Worm (Caenorhabditis elegans) whole organism, late embryonic: ENCODE results near the gene T20G5.8.

Experiments used
- C08G9.2 ChIP-seq: sonication (generic microtip); optimal IDR thresholded peaks from 2 replicates; lab custom pipeline; 2016; ENCODE audit warnings: mild to moderate bottlenecking, missing genetic modification characterization, moderate library complexity, missing compliant biosample characterization
- C38D4.7 ChIP-seq: fragments of 200-800 bp; sonication (Bioruptor generic); optimal IDR thresholded peaks from 2 replicates; lab custom pipeline; 2018; ENCODE audit warnings: mild to moderate bottlenecking, missing genetic modification characterization, moderate library complexity, missing compliant biosample characterization
- F13H6.1 ChIP-seq: sonication (generic microtip); optimal IDR thresholded peaks from 2 replicates; lab custom pipeline; 2016; ENCODE audit warnings: missing genetic modification characterization, missing compliant biosample characterization
- K09A11.1 ChIP-seq: sonication (generic microtip); optimal IDR thresholded peaks from 2 replicates; lab custom pipeline; 2017; ENCODE audit warnings: antibody characterized with exemption, mild to moderate bottlenecking, missing genetic modification characterization, missing compliant biosample characterization; ENCODE audit not compliant: insufficient read depth
- T23F11.4 ChIP-seq: fragments of 200-800 bp; sonication (Bioruptor generic); optimal IDR thresholded peaks from 2 replicates; lab custom pipeline; 2018; ENCODE audit warnings: mild to moderate bottlenecking, missing genetic modification characterization, missing compliant biosample characterization
- Y22D7AL.16 ChIP-seq: sonication (generic microtip); optimal IDR thresholded peaks from 2 replicates; lab custom pipeline; 2016; ENCODE audit warnings: missing genetic modification characterization, missing compliant biosample characterization
- ahr-1 ChIP-seq: sonication (generic microtip); optimal IDR thresholded peaks from 2 replicates; lab custom pipeline; 2016; ENCODE audit warnings: missing genetic modification characterization, missing compliant biosample characterization
- ama-1 ChIP-seq: fragments of 150-350 bp; optimal IDR thresholded peaks from 2 replicates; lab custom pipeline; 2014
- ceh-19 ChIP-seq: fragments of 200-800 bp; sonication (Bioruptor generic); optimal IDR thresholded peaks from 2 replicates; lab custom pipeline; 2018; ENCODE audit warnings: mild to moderate bottlenecking, missing genetic modification characterization, missing compliant biosample characterization
- ceh-22 ChIP-seq: sonication (generic microtip); optimal IDR thresholded peaks from 2 replicates; lab custom pipeline; 2017; ENCODE audit warnings: missing biosample characterization, missing genetic modification characterization
- ceh-24 ChIP-seq: sonication (generic microtip); optimal IDR thresholded peaks from 2 replicates; lab custom pipeline; 2016; ENCODE audit warnings: mild to moderate bottlenecking, missing genetic modification characterization, missing compliant biosample characterization
- ceh-30 ChIP-seq: fragments of 150-350 bp; optimal IDR thresholded peaks from 2 replicates; lab custom pipeline; 2014; ENCODE audit warnings: missing biosample characterization, missing genetic modification characterization
- ceh-31 ChIP-seq: sonication (generic microtip); optimal IDR thresholded peaks from 2 replicates; lab custom pipeline; 2016; ENCODE audit warnings: missing genetic modification characterization, missing compliant biosample characterization
- ceh-34 ChIP-seq: sonication (generic microtip); optimal IDR thresholded peaks from 2 replicates; lab custom pipeline; 2016; ENCODE audit warnings: mild to moderate bottlenecking, missing genetic modification characterization, missing compliant biosample characterization
- ceh-48 ChIP-seq: sonication (generic microtip); optimal IDR thresholded peaks from 2 replicates; lab custom pipeline; 2016; ENCODE audit warnings: missing genetic modification characterization, inconsistent platforms, missing compliant biosample characterization
- che-1 ChIP-seq: sonication (generic microtip); optimal IDR thresholded peaks from 2 replicates; lab custom pipeline; 2016; ENCODE audit warnings: mild to moderate bottlenecking, missing genetic modification characterization, missing compliant biosample characterization
- dmd-4 ChIP-seq: sonication (generic microtip); optimal IDR thresholded peaks from 2 replicates; lab custom pipeline; 2016; ENCODE audit warnings: borderline replicate concordance, missing genetic modification characterization, missing compliant biosample characterization
- elt-2 ChIP-seq: sonication (generic microtip); optimal IDR thresholded peaks from 2 replicates; lab custom pipeline; 2016; ENCODE audit warnings: missing genetic modification reagents, missing genetic modification characterization, missing compliant biosample characterization
- elt-4 ChIP-seq: sonication (generic microtip); optimal IDR thresholded peaks from 2 replicates; lab custom pipeline; 2016; ENCODE audit warnings: missing genetic modification characterization, missing compliant biosample characterization
- ets-4 ChIP-seq: sonication (generic microtip); optimal IDR thresholded peaks from 2 replicates; lab custom pipeline; 2016; ENCODE audit warnings: missing genetic modification characterization, missing compliant biosample characterization
- eyg-1 ChIP-seq: sonication (generic microtip); optimal IDR thresholded peaks from 2 replicates; lab custom pipeline; 2016; ENCODE audit warnings: missing genotype, missing genetic modification characterization, missing compliant biosample characterization
- gmeb-2 ChIP-seq: sonication (generic microtip); optimal IDR thresholded peaks from 2 replicates; lab custom pipeline; 2016; ENCODE audit warnings: missing genetic modification characterization, inconsistent platforms, missing compliant biosample characterization
- hlh-15 ChIP-seq: sonication (generic microtip); optimal IDR thresholded peaks from 2 replicates; lab custom pipeline; 2016; ENCODE audit warnings: missing genetic modification characterization, missing compliant biosample characterization
- hlh-30 ChIP-seq: sonication (generic microtip); optimal IDR thresholded peaks from 2 replicates; lab custom pipeline; 2017; ENCODE audit warnings: antibody characterized with exemption, missing genetic modification characterization, missing compliant biosample characterization; ENCODE audit not compliant: insufficient read depth
- hlh-8 ChIP-seq: sonication (generic microtip); optimal IDR thresholded peaks from 2 replicates; lab custom pipeline; 2016; ENCODE audit warnings: missing genotype, missing genetic modification characterization, missing compliant biosample characterization
- lin-11 ChIP-seq: fragments of 200-800 bp; sonication (Bioruptor generic); optimal IDR thresholded peaks from 2 replicates; lab custom pipeline; 2018; ENCODE audit warnings: mild to moderate bottlenecking, missing genetic modification characterization, missing compliant biosample characterization
- madf-2 ChIP-seq: sonication (generic microtip); optimal IDR thresholded peaks from 2 replicates; lab custom pipeline; 2017; ENCODE audit warnings: missing genetic modification characterization, missing compliant biosample characterization
- mec-3 ChIP-seq: sonication (generic microtip); optimal IDR thresholded peaks from 2 replicates; lab custom pipeline; 2016; ENCODE audit warnings: borderline replicate concordance, missing genetic modification characterization, missing compliant biosample characterization
- nhr-11 ChIP-seq: fragments of 150-350 bp; optimal IDR thresholded peaks from 2 replicates; lab custom pipeline; 2014; ENCODE audit warnings: missing biosample characterization, missing genetic modification characterization
- nhr-232 ChIP-seq: sonication (generic microtip); optimal IDR thresholded peaks from 2 replicates; lab custom pipeline; 2016; ENCODE audit warnings: missing genetic modification characterization, missing compliant biosample characterization
- odd-2 ChIP-seq: sonication (generic microtip); optimal IDR thresholded peaks from 2 replicates; lab custom pipeline; 2017; ENCODE audit warnings: antibody characterized with exemption, mild to moderate bottlenecking, missing genetic modification characterization, missing compliant biosample characterization
- pat-9 ChIP-seq: fragments of 200-800 bp; sonication (Bioruptor generic); optimal IDR thresholded peaks from 2 replicates; lab custom pipeline; 2018; ENCODE audit warnings: mild to moderate bottlenecking, missing genetic modification characterization, moderate library complexity, missing compliant biosample characterization
- pha-4 ChIP-seq: fragments of 150-350 bp; optimal IDR thresholded peaks from 2 replicates; lab custom pipeline; 2018; ENCODE audit warnings: missing biosample characterization, missing genetic modification reagents, missing genetic modification characterization
- pros-1 ChIP-seq: fragments of 150-350 bp; optimal IDR thresholded peaks from 2 replicates; lab custom pipeline; 2014; ENCODE audit warnings: missing biosample characterization, missing genetic modification reagents, missing genetic modification characterization
- rnt-1 ChIP-seq: sonication (generic microtip); optimal IDR thresholded peaks from 2 replicates; lab custom pipeline; 2016; ENCODE audit warnings: missing genetic modification characterization, missing compliant biosample characterization
- sox-2 ChIP-seq: fragments of 200-800 bp; sonication (Bioruptor generic); IDR thresholded peaks from 2 replicates; pipeline ENCODE4 v1.3.6; 2022; ENCODE audit warnings: missing genetic modification reagents, missing genetic modification characterization, missing compliant biosample characterization
- syd-9 ChIP-seq: sonication (generic microtip); optimal IDR thresholded peaks from 2 replicates; lab custom pipeline; 2016; ENCODE audit warnings: mild to moderate bottlenecking, missing genetic modification characterization, moderate library complexity, missing compliant biosample characterization
- tbx-2 ChIP-seq: sonication (generic microtip); optimal IDR thresholded peaks from 2 replicates; lab custom pipeline; 2016; ENCODE audit warnings: missing genetic modification characterization, missing compliant biosample characterization
- tbx-7 ChIP-seq: sonication (generic microtip); optimal IDR thresholded peaks from 2 replicates; lab custom pipeline; 2016; ENCODE audit warnings: missing genotype, missing genetic modification characterization, missing compliant biosample characterization
- ttx-3 ChIP-seq: sonication (generic microtip); optimal IDR thresholded peaks from 2 replicates; lab custom pipeline; 2016; ENCODE audit warnings: missing genetic modification reagents, missing genetic modification characterization, missing compliant biosample characterization
- unc-3 ChIP-seq, 2 experiments: fragments of 200-800 bp in 1 of 2; sonication (Bioruptor generic) in 1 of 2; sonication (generic microtip) in 1 of 2; conservative IDR thresholded peaks in 1 of 2; optimal IDR thresholded peaks in 1 of 2; 2 replicates each; pipeline versions ENCODE4 v1.3.6 to Lab custom; 2016 to 2022; ENCODE audit warnings: missing compliant biosample characterization in 2 of 2, missing genetic modification characterization in 2 of 2, missing genetic modification reagents in 1 of 2
- unc-86 ChIP-seq: sonication (generic microtip); optimal IDR thresholded peaks from 2 replicates; lab custom pipeline; 2016; ENCODE audit warnings: missing genetic modification characterization, missing compliant biosample characterization
- zip-5 ChIP-seq: sonication (generic microtip); optimal IDR thresholded peaks from 2 replicates; lab custom pipeline; 2016; ENCODE audit warnings: missing genetic modification characterization, missing compliant biosample characterization

The T20G5.8 gene

DNA sequence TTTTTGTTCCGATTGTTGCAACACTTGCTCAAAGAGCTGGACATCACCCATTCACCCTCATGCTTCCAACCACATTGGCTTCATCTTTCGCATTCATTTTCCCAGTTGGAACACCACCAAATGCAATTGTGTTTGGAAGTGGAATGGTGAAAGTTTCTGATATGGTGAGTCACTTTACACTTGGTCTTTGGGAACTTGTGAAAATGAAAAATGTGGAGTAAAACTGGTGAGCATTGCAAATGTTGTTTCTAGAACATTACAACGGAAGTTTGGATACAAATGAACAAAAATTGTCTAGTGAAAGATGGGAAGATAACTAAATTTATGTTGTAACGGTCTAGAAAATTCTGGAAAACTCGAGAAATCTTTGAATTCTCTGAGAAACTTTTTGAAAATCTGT, 42.9 kb upstream of the T20G5.8 start:
- TF ChIP-seq rnt-1 (tag; lab: Kevin White, UChicago) (no peak), odd-2 (tag; lab: Kevin White, UChicago) (no peak)
- TF ChIP-seq, all 69 proteins: peak for 0

- TF ChIP-seq Y22D7AL.16 (tag; lab: Kevin White, UChicago) (no peak), ets-4 (no peak), ceh-30 (tag; lab: Kevin White, UChicago) (no peak), tbx-7 (tag; lab: Kevin White, UChicago) (no peak), unc-86 (tag; lab: Kevin White, UChicago) (no peak), syd-9 (tag; lab: Kevin White, UChicago) (no peak), madf-2 (tag; lab: Kevin White, UChicago) (no peak), mec-3 (no peak), K09A11.1 (tag; lab: Kevin White, UChicago) (no peak), lin-11 (no peak), ahr-1 (tag; lab: Kevin White, UChicago) (no peak), eyg-1 (no peak), gmeb-2 (tag; lab: Kevin White, UChicago) (no peak), elt-2 (tag; lab: Kevin White, UChicago) (no peak), nhr-232 (tag; lab: Kevin White, UChicago) (no peak), ama-1 (lab: Kevin White, UChicago) (no peak)
Measured at ce11 chrIII:10160385-10160784, 38.8 kb upstream of the T20G5.8 start, which contains the start of the genes K08E5.5 and mua-3. Gene K08E5.5, minus strand, starts transcription at chrIII:10160485. Gene mua-3, plus strand, starts transcription at chrIII:10160697.

ce11 chrIII:10170265-10170664, 28.9 kb upstream of the T20G5.8 start:
- TF ChIP-seq ceh-48 (tag; lab: Kevin White, UChicago): no peak
- TF ChIP-seq C38D4.7: no peak
- TF ChIP-seq gmeb-2 (tag; lab: Kevin White, UChicago): no peak
- TF ChIP-seq pros-1 (tag; lab: Kevin White, UChicago): no peak

DNA sequence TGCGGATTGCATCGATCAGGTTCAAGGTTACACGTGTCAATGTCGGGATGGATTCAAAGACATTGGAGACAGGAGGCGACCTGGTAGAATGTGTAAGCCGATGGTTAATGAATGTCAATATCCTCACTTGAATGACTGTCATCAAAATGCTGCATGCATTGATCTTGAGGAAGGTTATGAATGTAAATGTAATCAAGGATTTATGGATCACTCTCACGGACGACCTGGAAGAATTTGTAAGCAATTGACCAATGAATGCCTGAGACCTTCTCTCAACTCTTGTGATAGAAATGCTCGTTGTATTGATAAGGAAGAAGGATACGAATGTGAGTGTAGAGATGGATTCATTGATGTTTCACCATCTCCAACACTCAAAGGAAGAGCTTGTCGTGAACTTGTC, 21.1 kb upstream of the T20G5.8 start:
- TF ChIP-seq hlh-15 (no peak), elt-4 (tag; lab: Kevin White, UChicago) (no peak), ceh-31 (tag; lab: Kevin White, UChicago) (no peak), sox-2 (GFP tag; lab: Robert Waterston, UW) (no peak), unc-86 (tag; lab: Kevin White, UChicago) (no peak), ceh-22 (tag; lab: Kevin White, UChicago) (no peak), ceh-34 (tag; lab: Kevin White, UChicago) (no peak), Y22D7AL.16 (tag; lab: Kevin White, UChicago) (no peak), dmd-4 (no peak), gmeb-2 (tag; lab: Kevin White, UChicago) (no peak), eyg-1 (no peak), ttx-3 (tag; lab: Kevin White, UChicago) (no peak), tbx-2 (tag; lab: Kevin White, UChicago) (no peak), mec-3 (no peak), F13H6.1 (tag; lab: Kevin White, UChicago) (no peak), che-1 (tag; lab: Kevin White, UChicago) (no peak), ceh-24 (no peak), hlh-8 (tag; lab: Kevin White, UChicago) (no peak), C38D4.7 (no peak)

DNA sequence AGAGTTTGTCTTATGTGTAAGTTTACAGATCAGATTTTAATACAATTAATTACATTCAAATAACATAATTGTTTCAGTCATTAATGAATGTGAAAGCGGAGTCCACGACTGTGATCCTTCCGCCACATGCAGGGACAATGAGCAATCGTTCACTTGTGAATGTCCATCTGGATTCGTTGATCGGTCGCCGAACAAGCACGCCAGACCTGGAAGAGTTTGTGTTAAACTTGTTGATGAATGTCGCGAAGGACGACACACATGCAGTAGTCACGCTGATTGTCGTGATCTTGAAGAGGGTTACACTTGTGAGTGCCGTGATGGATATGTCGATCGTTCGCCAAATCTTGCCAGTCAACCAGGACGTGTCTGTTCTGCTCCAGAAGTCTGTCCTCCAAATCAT, 20.6 kb upstream of the T20G5.8 start:
- TF ChIP-seq ceh-22 (tag; lab: Kevin White, UChicago): no peak
- TF ChIP-seq hlh-8 (tag; lab: Kevin White, UChicago): no peak
- no peak for TF ChIP-seq unc-3 (GFP tag; conservative IDR thresholded peaks at IDR 0.05; lab: Robert Waterston, UW)
- no peak for TF ChIP-seq unc-3 (tag; optimal IDR thresholded peaks at IDR 0.05; lab: Kevin White, UChicago)
- TF ChIP-seq nhr-11 (tag; lab: Kevin White, UChicago): no peak
- no peak for TF ChIP-seq zip-5 (tag; lab: Kevin White, UChicago)
- TF ChIP-seq elt-2 (tag; lab: Kevin White, UChicago): no peak
- no peak for TF ChIP-seq pros-1 (tag; lab: Kevin White, UChicago)
- no peak for TF ChIP-seq ceh-19 (GFP tag; lab: Kevin White, UChicago)
- TF ChIP-seq odd-2 (tag; lab: Kevin White, UChicago): no peak
- no peak for TF ChIP-seq pat-9 (tag; lab: Kevin White, UChicago)
- no peak for TF ChIP-seq pha-4 (tag; lab: Kevin White, UChicago)
- no peak for TF ChIP-seq T23F11.4
- TF ChIP-seq hlh-30 (tag; lab: Kevin White, UChicago): no peak
- TF ChIP-seq C08G9.2: no peak
- no peak for TF ChIP-seq dmd-4
- no peak for TF ChIP-seq che-1 (tag; lab: Kevin White, UChicago)
- no peak for TF ChIP-seq elt-4 (tag; lab: Kevin White, UChicago)
